Worm (Caenorhabditis elegans) whole organism, mixed stage, embryonic: ENCODE results near the gene C25D7.5.
"Not testable (repeated sequence)": the region's sequence is repeated elsewhere in the genome, so short reads cannot be mapped to it uniquely, and the experiment has no call there.

Experiments used
- M03D4.4 ChIP-seq: sonication (generic microtip); optimal IDR thresholded peaks from 2 replicates; lab custom pipeline; 2017; ENCODE audit warnings: mild to moderate bottlenecking, missing genetic modification characterization, missing compliant biosample characterization
- bed-3 ChIP-seq: fragments of 200-800 bp; sonication (Bioruptor generic); optimal IDR thresholded peaks from 3 replicates; lab custom pipeline; 2018; ENCODE audit warnings: mild to moderate bottlenecking, missing genetic modification characterization, moderate library complexity, missing compliant biosample characterization
- blmp-1 ChIP-seq: fragments of 150-350 bp; optimal IDR thresholded peaks from 2 replicates; lab custom pipeline; 2014; ENCODE audit warnings: missing biosample characterization, missing genetic modification characterization
- ceh-39 ChIP-seq: fragments of 150-350 bp; optimal IDR thresholded peaks from 2 replicates; lab custom pipeline; 2014; ENCODE audit warnings: missing biosample characterization, missing genetic modification characterization
- ceh-43 ChIP-seq: fragments of 200-800 bp; sonication (Bioruptor generic); optimal IDR thresholded peaks from 2 replicates; lab custom pipeline; 2018; ENCODE audit warnings: mild to moderate bottlenecking, missing genetic modification characterization, moderate library complexity, missing compliant biosample characterization
- ceh-83 ChIP-seq: fragments of 200-800 bp; sonication (Bioruptor generic); optimal IDR thresholded peaks from 2 replicates; lab custom pipeline; 2018; ENCODE audit warnings: mild to moderate bottlenecking, missing genetic modification characterization, missing compliant biosample characterization
- ces-1 ChIP-seq: fragments of 150-350 bp; optimal IDR thresholded peaks from 2 replicates; lab custom pipeline; 2014; ENCODE audit warnings: missing biosample characterization, missing genetic modification reagents, missing genetic modification characterization
- cnd-1 ChIP-seq: fragments of 200-800 bp; sonication (Bioruptor generic); optimal IDR thresholded peaks from 2 replicates; lab custom pipeline; 2018; ENCODE audit warnings: mild to moderate bottlenecking, missing genetic modification characterization, missing compliant biosample characterization
- drap-1 ChIP-seq: fragments of 200-800 bp; sonication (Bioruptor generic); optimal IDR thresholded peaks from 3 replicates; lab custom pipeline; 2018; ENCODE audit warnings: mild to moderate bottlenecking, missing genetic modification characterization, missing compliant biosample characterization
- elt-3 ChIP-seq: fragments of 150-350 bp; optimal IDR thresholded peaks from 2 replicates; lab custom pipeline; 2014; ENCODE audit warnings: missing biosample characterization, missing genetic modification characterization
- flh-1 ChIP-seq: fragments of 200-800 bp; sonication (Bioruptor generic); optimal IDR thresholded peaks from 2 replicates; lab custom pipeline; 2018; ENCODE audit warnings: mild to moderate bottlenecking, missing genetic modification characterization, moderate library complexity, missing compliant biosample characterization
- ham-2 ChIP-seq: fragments of 200-800 bp; sonication (Bioruptor generic); optimal IDR thresholded peaks from 2 replicates; lab custom pipeline; 2018; ENCODE audit warnings: mild to moderate bottlenecking, missing genetic modification characterization, missing compliant biosample characterization
- hlh-1 ChIP-seq: fragments of 150-350 bp; optimal IDR thresholded peaks from 2 replicates; lab custom pipeline; 2014; ENCODE audit warnings: missing biosample characterization, missing genetic modification reagents, missing genetic modification characterization
- lin-13 ChIP-seq: fragments of 150-350 bp; optimal IDR thresholded peaks from 2 replicates; lab custom pipeline; 2014; ENCODE audit warnings: missing biosample characterization, missing genetic modification characterization
- lin-32 ChIP-seq: fragments of 200-800 bp; sonication (Bioruptor generic); optimal IDR thresholded peaks from 2 replicates; lab custom pipeline; 2018; ENCODE audit warnings: mild to moderate bottlenecking, missing genetic modification characterization, missing compliant biosample characterization
- lsy-2 ChIP-seq: fragments of 150-350 bp; optimal IDR thresholded peaks from 2 replicates; lab custom pipeline; 2014; ENCODE audit warnings: missing biosample characterization, missing genetic modification characterization
- mab-5 ChIP-seq: fragments of 150-350 bp; optimal IDR thresholded peaks from 2 replicates; lab custom pipeline; 2014; ENCODE audit warnings: missing biosample characterization, missing genetic modification characterization
- mep-1 ChIP-seq: fragments of 150-350 bp; optimal IDR thresholded peaks from 2 replicates; lab custom pipeline; 2017; ENCODE audit warnings: missing biosample characterization, missing genetic modification reagents, missing genetic modification characterization, inconsistent platforms
- nhr-12 ChIP-seq: fragments of 150-350 bp; optimal IDR thresholded peaks from 2 replicates; lab custom pipeline; 2014; ENCODE audit warnings: missing biosample characterization, missing genetic modification characterization
- nhr-2 ChIP-seq: fragments of 150-350 bp; optimal IDR thresholded peaks from 2 replicates; lab custom pipeline; 2014; ENCODE audit warnings: missing biosample characterization, missing genetic modification characterization
- nhr-237 ChIP-seq: fragments of 150-350 bp; optimal IDR thresholded peaks from 2 replicates; lab custom pipeline; 2014; ENCODE audit warnings: missing biosample characterization, missing genetic modification characterization
- pha-4 ChIP-seq: fragments of 150-350 bp; optimal IDR thresholded peaks from 2 replicates; lab custom pipeline; 2018; ENCODE audit warnings: missing biosample characterization, missing genetic modification reagents, missing genetic modification characterization
- sem-2 ChIP-seq: fragments of 200-800 bp; sonication (Bioruptor generic); optimal IDR thresholded peaks from 2 replicates; lab custom pipeline; 2018; ENCODE audit warnings: mild to moderate bottlenecking, missing genetic modification characterization, missing compliant biosample characterization
- snpc-4 ChIP-seq: fragments of 150-350 bp; optimal IDR thresholded peaks from 2 replicates; lab custom pipeline; 2014; ENCODE audit warnings: missing biosample characterization, missing genetic modification characterization
- sptf-1 ChIP-seq: sonication (generic microtip); optimal IDR thresholded peaks from 2 replicates; lab custom pipeline; 2017; ENCODE audit warnings: mild to moderate bottlenecking, missing genetic modification characterization, moderate library complexity, missing compliant biosample characterization
- tbx-8 ChIP-seq: fragments of 200-800 bp; sonication (Bioruptor generic); optimal IDR thresholded peaks from 2 replicates; lab custom pipeline; 2018; ENCODE audit warnings: mild to moderate bottlenecking, missing genetic modification characterization, moderate library complexity, missing compliant biosample characterization
- unc-120 ChIP-seq: sonication (generic microtip); optimal IDR thresholded peaks from 2 replicates; lab custom pipeline; 2017; ENCODE audit warnings: missing genetic modification characterization, missing compliant biosample characterization; ENCODE audit not compliant: poor library complexity, severe bottlenecking
- unc-39 ChIP-seq: fragments of 150-350 bp; optimal IDR thresholded peaks from 2 replicates; lab custom pipeline; 2014; ENCODE audit warnings: missing biosample characterization, missing genetic modification characterization
- unc-62 ChIP-seq: fragments of 150-350 bp; optimal IDR thresholded peaks from 2 replicates; lab custom pipeline; 2014; ENCODE audit warnings: missing biosample characterization, missing genetic modification reagents, missing genetic modification characterization
- zip-8 ChIP-seq: fragments of 150-350 bp; optimal IDR thresholded peaks from 2 replicates; lab custom pipeline; 2014; ENCODE audit warnings: missing biosample characterization, missing genetic modification characterization
- ztf-11 ChIP-seq: fragments of 150-350 bp; optimal IDR thresholded peaks from 2 replicates; lab custom pipeline; 2014; ENCODE audit warnings: missing biosample characterization, missing genetic modification characterization

Gene C25D7.5

ce11 chrV:15031373-15031772, 21.1 kb upstream of the C25D7.5 start, which contains the start of gene cng-1:
Gene cng-1 (minus strand): TSS chrV:15031473.
- TF ChIP-seq cnd-1; lin-32 (GFP tag; lab: Kevin White, UChicago); mep-1: not testable (repeated sequence)
- TF ChIP-seq, all 35 proteins: peak for 0; not testable (repeated sequence) for 35

- TF ChIP-seq ceh-39 (tag; lab: Kevin White, UChicago); M03D4.4; nhr-2 (tag; lab: Kevin White, UChicago): not testable (repeated sequence)
- TF ChIP-seq, all 35 proteins: peak for 0; not testable (repeated sequence) for 35
These were observed 15.7 kb upstream of the C25D7.5 start, which contains the start of gene melo-3 for ce11 chrV:15036769-15037168. Gene melo-3 (minus strand): TSS chrV:15036869.

- no peak for TF ChIP-seq sem-2 (GFP tag; lab: Kevin White, UChicago)
- TF ChIP-seq bed-3 = no peak
- TF ChIP-seq mep-1 = no peak
- TF ChIP-seq snpc-4 (tag; lab: Kevin White, UChicago) = no peak
- TF ChIP-seq ceh-39 (tag; lab: Kevin White, UChicago) = no peak
- TF ChIP-seq tbx-8 (GFP tag; lab: Kevin White, UChicago) = no peak
- TF ChIP-seq elt-3 (tag; lab: Kevin White, UChicago) = no peak
- TF ChIP-seq ztf-11 (tag; lab: Kevin White, UChicago) = no peak
- no peak for TF ChIP-seq mab-5 (tag; lab: Kevin White, UChicago)
- TF ChIP-seq, all 35 proteins: peak for 0
These were observed 4.3 kb upstream of the C25D7.5 start, which contains the start of gene sdc-3 for ce11 chrV:15048107-15048506. Gene sdc-3 (minus strand): TSS chrV:15048207.

ce11 chrV:15051720-15052119, 730 bp upstream of the C25D7.5 start:
- TF ChIP-seq nhr-2 (tag; lab: Kevin White, UChicago) (no peak), nhr-237 (no peak), sem-2 (GFP tag; lab: Kevin White, UChicago) (no peak), lin-32 (GFP tag; lab: Kevin White, UChicago) (no peak), tbx-8 (GFP tag; lab: Kevin White, UChicago) (no peak), unc-39 (no peak), nhr-12 (tag; lab: Kevin White, UChicago) (no peak), ceh-83 (no peak), M03D4.4 (no peak), elt-3 (tag; lab: Kevin White, UChicago) (no peak), bed-3 (no peak), ham-2 (GFP tag; lab: Kevin White, UChicago) (no peak), lsy-2 (no peak), blmp-1 (tag; lab: Kevin White, UChicago) (no peak)
- TF ChIP-seq, all 35 proteins: peak for 0

- TF ChIP-seq drap-1 (GFP tag; lab: Kevin White, UChicago) (no peak), zip-8 (tag; lab: Kevin White, UChicago) (peak; percentile 61), nhr-237 (no peak)
These were observed 2.3 kb downstream of the C25D7.5 start for ce11 chrV:15054733-15055132.

- TF ChIP-seq tbx-8 (GFP tag; lab: Kevin White, UChicago) (no peak), unc-62 (GFP tag; lab: Kevin White, UChicago) (no peak), ceh-43 (no peak), lin-13 (no peak), nhr-237 (no peak), ztf-11 (tag; lab: Kevin White, UChicago) (no peak), nhr-2 (tag; lab: Kevin White, UChicago) (no peak), hlh-1 (tag; lab: Kevin White, UChicago) (no peak), cnd-1 (no peak), flh-1 (GFP tag; lab: Kevin White, UChicago) (no peak), unc-120 (no peak), mep-1 (no peak), lin-32 (GFP tag; lab: Kevin White, UChicago) (no peak), ceh-83 (no peak), zip-8 (tag; lab: Kevin White, UChicago) (no peak), bed-3 (no peak), pha-4 (tag; lab: Kevin White, UChicago) (no peak), ces-1 (GFP tag; lab: Kevin White, UChicago) (no peak), ceh-39 (tag; lab: Kevin White, UChicago) (no peak), sptf-1 (tag; lab: Kevin White, UChicago) (no peak)
- TF ChIP-seq, all 35 proteins: peak for 0
These were observed 3.4 kb downstream of the C25D7.5 start, which contains the start of gene C25D7.16 for ce11 chrV:15055873-15056272. Gene C25D7.16 (plus strand): TSS chrV:15056173.
